Worm (Caenorhabditis elegans) whole organism, mixed stage, embryonic: ENCODE results near the gene Y69A2AR.32.
A peak's percentile ranks its signal among the peaks of the same experiment; 100 is the strongest.

Source experiments
- M03D4.4 ChIP-seq: sonication (generic microtip); optimal IDR thresholded peaks from 2 replicates; lab custom pipeline; 2017; ENCODE audit warnings: mild to moderate bottlenecking, missing genetic modification characterization, missing compliant biosample characterization
- bed-3 ChIP-seq: fragments of 200-800 bp; sonication (Bioruptor generic); optimal IDR thresholded peaks from 3 replicates; lab custom pipeline; 2018; ENCODE audit warnings: mild to moderate bottlenecking, missing genetic modification characterization, moderate library complexity, missing compliant biosample characterization
- ceh-39 ChIP-seq: fragments of 150-350 bp; optimal IDR thresholded peaks from 2 replicates; lab custom pipeline; 2014; ENCODE audit warnings: missing biosample characterization, missing genetic modification characterization
- ceh-43 ChIP-seq: fragments of 200-800 bp; sonication (Bioruptor generic); optimal IDR thresholded peaks from 2 replicates; lab custom pipeline; 2018; ENCODE audit warnings: mild to moderate bottlenecking, missing genetic modification characterization, moderate library complexity, missing compliant biosample characterization
- ceh-83 ChIP-seq: fragments of 200-800 bp; sonication (Bioruptor generic); optimal IDR thresholded peaks from 2 replicates; lab custom pipeline; 2018; ENCODE audit warnings: mild to moderate bottlenecking, missing genetic modification characterization, missing compliant biosample characterization
- ces-1 ChIP-seq: fragments of 150-350 bp; optimal IDR thresholded peaks from 2 replicates; lab custom pipeline; 2014; ENCODE audit warnings: missing biosample characterization, missing genetic modification reagents, missing genetic modification characterization
- cnd-1 ChIP-seq: fragments of 200-800 bp; sonication (Bioruptor generic); optimal IDR thresholded peaks from 2 replicates; lab custom pipeline; 2018; ENCODE audit warnings: mild to moderate bottlenecking, missing genetic modification characterization, missing compliant biosample characterization
- drap-1 ChIP-seq: fragments of 200-800 bp; sonication (Bioruptor generic); optimal IDR thresholded peaks from 3 replicates; lab custom pipeline; 2018; ENCODE audit warnings: mild to moderate bottlenecking, missing genetic modification characterization, missing compliant biosample characterization
- elt-1 ChIP-seq: sonication (generic microtip); optimal IDR thresholded peaks from 2 replicates; lab custom pipeline; 2017; ENCODE audit warnings: missing genetic modification characterization, mild to moderate bottlenecking, missing compliant biosample characterization, antibody characterized with exemption, moderate library complexity, borderline replicate concordance; ENCODE audit not compliant: insufficient read depth
- elt-3 ChIP-seq: fragments of 150-350 bp; optimal IDR thresholded peaks from 2 replicates; lab custom pipeline; 2014; ENCODE audit warnings: missing biosample characterization, missing genetic modification characterization
- ham-2 ChIP-seq: fragments of 200-800 bp; sonication (Bioruptor generic); optimal IDR thresholded peaks from 2 replicates; lab custom pipeline; 2018; ENCODE audit warnings: mild to moderate bottlenecking, missing genetic modification characterization, missing compliant biosample characterization
- hlh-1 ChIP-seq: fragments of 150-350 bp; optimal IDR thresholded peaks from 2 replicates; lab custom pipeline; 2014; ENCODE audit warnings: missing biosample characterization, missing genetic modification reagents, missing genetic modification characterization
- lin-13 ChIP-seq: fragments of 150-350 bp; optimal IDR thresholded peaks from 2 replicates; lab custom pipeline; 2014; ENCODE audit warnings: missing biosample characterization, missing genetic modification characterization
- lin-32 ChIP-seq: fragments of 200-800 bp; sonication (Bioruptor generic); optimal IDR thresholded peaks from 2 replicates; lab custom pipeline; 2018; ENCODE audit warnings: mild to moderate bottlenecking, missing genetic modification characterization, missing compliant biosample characterization
- lsy-2 ChIP-seq: fragments of 150-350 bp; optimal IDR thresholded peaks from 2 replicates; lab custom pipeline; 2014; ENCODE audit warnings: missing biosample characterization, missing genetic modification characterization
- mab-5 ChIP-seq: fragments of 150-350 bp; optimal IDR thresholded peaks from 2 replicates; lab custom pipeline; 2014; ENCODE audit warnings: missing biosample characterization, missing genetic modification characterization
- mep-1 ChIP-seq: fragments of 150-350 bp; optimal IDR thresholded peaks from 2 replicates; lab custom pipeline; 2017; ENCODE audit warnings: missing biosample characterization, missing genetic modification reagents, missing genetic modification characterization, inconsistent platforms
- mls-2 ChIP-seq: sonication (generic microtip); optimal IDR thresholded peaks from 2 replicates; lab custom pipeline; 2016; ENCODE audit warnings: mild to moderate bottlenecking, missing genetic modification characterization, moderate library complexity, missing compliant biosample characterization
- nhr-12 ChIP-seq: fragments of 150-350 bp; optimal IDR thresholded peaks from 2 replicates; lab custom pipeline; 2014; ENCODE audit warnings: missing biosample characterization, missing genetic modification characterization
- nhr-2 ChIP-seq: fragments of 150-350 bp; optimal IDR thresholded peaks from 2 replicates; lab custom pipeline; 2014; ENCODE audit warnings: missing biosample characterization, missing genetic modification characterization
- nhr-237 ChIP-seq: fragments of 150-350 bp; optimal IDR thresholded peaks from 2 replicates; lab custom pipeline; 2014; ENCODE audit warnings: missing biosample characterization, missing genetic modification characterization
- nhr-76 ChIP-seq: sonication (generic microtip); optimal IDR thresholded peaks from 2 replicates; lab custom pipeline; 2017; ENCODE audit warnings: missing biosample characterization, missing genetic modification characterization
- pha-4 ChIP-seq: fragments of 150-350 bp; optimal IDR thresholded peaks from 2 replicates; lab custom pipeline; 2018; ENCODE audit warnings: missing biosample characterization, missing genetic modification reagents, missing genetic modification characterization
- sem-2 ChIP-seq: fragments of 200-800 bp; sonication (Bioruptor generic); optimal IDR thresholded peaks from 2 replicates; lab custom pipeline; 2018; ENCODE audit warnings: mild to moderate bottlenecking, missing genetic modification characterization, missing compliant biosample characterization
- tbx-8 ChIP-seq: fragments of 200-800 bp; sonication (Bioruptor generic); optimal IDR thresholded peaks from 2 replicates; lab custom pipeline; 2018; ENCODE audit warnings: mild to moderate bottlenecking, missing genetic modification characterization, moderate library complexity, missing compliant biosample characterization
- unc-120 ChIP-seq: sonication (generic microtip); optimal IDR thresholded peaks from 2 replicates; lab custom pipeline; 2017; ENCODE audit warnings: missing genetic modification characterization, missing compliant biosample characterization; ENCODE audit not compliant: poor library complexity, severe bottlenecking
- unc-39 ChIP-seq: fragments of 150-350 bp; optimal IDR thresholded peaks from 2 replicates; lab custom pipeline; 2014; ENCODE audit warnings: missing biosample characterization, missing genetic modification characterization
- ztf-11 ChIP-seq: fragments of 150-350 bp; optimal IDR thresholded peaks from 2 replicates; lab custom pipeline; 2014; ENCODE audit warnings: missing biosample characterization, missing genetic modification characterization

Y69A2AR.32 gene

ce11 chrIV:2607513-2608101 lies 2.6 kb upstream of the Y69A2AR.32 start, which contains the start of gene vamp-7:
Gene vamp-7, plus strand, starts transcription at chrIV:2608051.
- TF ChIP-seq nhr-76 (tag; lab: Kevin White, UChicago) (no peak), sem-2 (GFP tag; lab: Kevin White, UChicago) (no peak), cnd-1 (tag; lab: Kevin White, UChicago) (no peak), ceh-83 (no peak), elt-3 (tag; lab: Kevin White, UChicago) (no peak), ceh-39 (tag; lab: Kevin White, UChicago) (no peak), ces-1 (GFP tag; lab: Kevin White, UChicago) (no peak), elt-1 (tag; lab: Kevin White, UChicago) (no peak)

DNA sequence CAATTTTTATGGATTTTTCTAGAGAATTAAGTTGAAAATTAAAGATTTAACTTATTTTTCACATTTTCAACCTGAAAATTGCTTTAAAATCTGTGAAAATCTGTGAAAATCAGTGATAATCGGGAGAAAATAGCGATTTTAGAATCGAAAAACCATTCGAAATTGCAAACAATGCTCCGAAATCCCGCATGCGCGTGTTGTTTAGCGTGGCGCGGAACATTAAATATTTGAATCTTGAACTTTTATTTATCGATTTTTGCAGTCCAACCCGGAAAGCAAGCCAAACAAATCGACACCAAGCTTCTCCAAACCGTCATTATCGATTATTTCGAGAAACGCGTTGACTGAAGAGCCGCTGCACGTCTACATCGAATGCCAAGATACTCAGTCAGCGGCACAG lies 738 bp downstream of the Y69A2AR.32 start:
- TF ChIP-seq lin-13 (tag; lab: Kevin White, UChicago) = no peak
- TF ChIP-seq, all 35 proteins: peak for 0

DNA sequence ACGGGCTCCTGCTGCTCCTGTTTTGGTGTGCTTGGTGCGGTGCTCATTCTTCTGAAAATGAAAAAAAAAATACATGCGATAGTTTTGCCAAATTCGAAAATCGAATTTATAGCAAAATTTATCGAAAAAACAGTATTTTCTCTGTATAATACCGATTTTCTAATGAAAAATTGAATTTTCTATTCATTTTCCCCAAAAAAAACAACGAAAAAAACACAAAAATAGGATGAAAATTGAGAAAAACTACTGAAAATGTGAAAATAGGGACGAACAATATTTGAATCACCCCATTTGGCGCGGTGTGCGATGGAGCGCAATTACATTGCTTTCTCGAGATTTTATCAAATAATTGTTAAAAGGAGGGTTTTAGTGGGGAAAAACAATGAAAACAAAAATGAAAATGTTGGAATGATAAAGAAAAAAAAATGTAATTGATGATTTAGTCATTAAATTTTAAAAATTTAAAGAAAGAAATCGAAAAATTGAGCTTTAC lies 2.8 kb downstream of the Y69A2AR.32 start, which contains the start of gene Y69A2AR.28:
Gene Y69A2AR.28 (minus strand): TSS at position 51 of the 493 bp plus-strand sequence.
- TF ChIP-seq drap-1 (GFP tag; lab: Kevin White, UChicago) (no peak), unc-120 (peak; percentile 88), unc-39 (no peak), nhr-12 (tag; lab: Kevin White, UChicago) (no peak), M03D4.4 (no peak), lsy-2 (tag; lab: Kevin White, UChicago) (no peak)

DNA sequence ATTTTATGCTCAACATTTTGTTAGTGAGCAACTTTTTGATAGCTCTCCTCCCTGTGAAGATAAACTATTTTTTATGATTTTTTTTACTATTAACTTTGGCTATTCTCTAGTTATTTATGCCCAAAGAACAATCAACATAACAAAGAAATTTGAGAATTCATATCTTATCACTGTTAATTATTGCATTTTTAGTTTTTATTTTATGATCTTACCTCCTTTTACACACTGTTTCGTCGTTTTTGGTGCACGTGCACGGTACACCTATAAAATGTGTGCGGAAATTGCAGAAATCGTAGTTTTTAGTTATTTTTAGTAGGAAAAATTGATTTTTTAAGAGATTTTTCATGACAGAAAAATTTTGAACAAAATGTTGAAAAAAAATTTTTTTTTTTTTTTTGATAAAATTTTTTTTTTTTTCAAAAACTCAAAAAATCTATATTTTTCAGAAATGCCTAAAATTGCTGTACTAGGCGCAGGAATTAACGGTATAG lies 3.6 kb downstream of the Y69A2AR.32 start, which contains the start of gene daao-1:
Gene daao-1 (plus strand): TSS at position 441 of the 491 bp plus-strand sequence.
- TF ChIP-seq ceh-39 (tag; lab: Kevin White, UChicago) (no peak), sem-2 (GFP tag; lab: Kevin White, UChicago) (no peak), ztf-11 (tag; lab: Kevin White, UChicago) (no peak), nhr-237 (tag; lab: Kevin White, UChicago) (no peak), mep-1 (tag; lab: Kevin White, UChicago) (no peak)
- TF ChIP-seq, all 35 proteins: peak for 0

DNA sequence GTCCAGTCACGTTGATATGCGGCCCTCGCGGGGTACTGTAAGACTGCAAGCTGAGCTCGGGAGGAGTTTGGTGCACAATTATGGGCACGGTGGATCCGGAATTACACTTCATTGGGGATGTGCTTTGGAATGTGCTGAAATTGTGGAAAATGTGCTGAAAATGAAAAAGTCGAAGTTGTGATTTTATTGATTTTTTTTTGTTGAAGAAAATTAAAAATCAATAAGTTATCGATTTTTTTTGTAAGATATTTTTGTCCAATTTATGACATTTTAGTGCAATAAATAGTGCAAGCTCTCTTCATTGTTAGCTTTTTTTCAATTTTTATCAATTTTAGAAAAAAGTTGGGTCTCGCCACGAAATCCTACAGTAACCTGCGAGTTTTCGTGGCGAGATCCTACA lies 6.6 kb downstream of the Y69A2AR.32 start:
- TF ChIP-seq unc-120 = no peak
- TF ChIP-seq tbx-8 (GFP tag; lab: Kevin White, UChicago) = no peak
- no peak for TF ChIP-seq nhr-2 (tag; lab: Kevin White, UChicago)
- no peak for TF ChIP-seq elt-3 (tag; lab: Kevin White, UChicago)
- no peak for TF ChIP-seq pha-4 (tag; lab: Kevin White, UChicago)
- TF ChIP-seq elt-1 (tag; lab: Kevin White, UChicago) = no peak
- TF ChIP-seq cnd-1 (tag; lab: Kevin White, UChicago) = no peak
- no peak for TF ChIP-seq mls-2 (tag; lab: Kevin White, UChicago)
- TF ChIP-seq lin-32 = no peak
- TF ChIP-seq ceh-43 (GFP tag; lab: Kevin White, UChicago) = no peak
- TF ChIP-seq ham-2 (GFP tag; lab: Kevin White, UChicago) = no peak
- no peak for TF ChIP-seq M03D4.4
- TF ChIP-seq mab-5 = no peak
- TF ChIP-seq lsy-2 (tag; lab: Kevin White, UChicago) = no peak
- no peak for TF ChIP-seq unc-39
- TF ChIP-seq hlh-1 = no peak

DNA sequence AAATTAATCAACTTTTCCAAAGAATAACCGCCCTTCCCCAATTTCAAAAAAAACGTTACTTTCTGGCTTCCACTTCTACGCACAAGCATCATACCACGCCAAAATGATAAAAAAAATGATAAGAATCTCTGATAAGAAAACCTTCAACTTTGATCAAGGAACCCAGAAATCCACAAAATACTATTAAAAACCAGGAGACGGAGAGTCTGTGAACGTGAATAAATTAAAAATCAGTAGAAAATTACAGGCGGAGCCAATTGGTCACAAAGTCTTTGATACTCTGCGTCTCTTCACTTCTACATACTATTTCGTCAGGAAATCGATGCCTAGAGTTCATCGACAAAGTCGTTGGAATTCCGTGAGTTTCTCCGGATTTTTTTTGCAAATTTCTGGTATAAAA lies 8.4 kb downstream of the Y69A2AR.32 start, which contains the start of gene smf-3:
Gene smf-3 (plus strand): TSS at position 259 of the 400 bp plus-strand sequence.
- TF ChIP-seq unc-39 (no peak), ceh-39 (tag; lab: Kevin White, UChicago) (no peak), lin-13 (tag; lab: Kevin White, UChicago) (no peak), mls-2 (tag; lab: Kevin White, UChicago) (no peak), nhr-12 (tag; lab: Kevin White, UChicago) (no peak), mep-1 (tag; lab: Kevin White, UChicago) (no peak), bed-3 (GFP tag; lab: Kevin White, UChicago) (no peak), pha-4 (tag; lab: Kevin White, UChicago) (no peak), nhr-76 (tag; lab: Kevin White, UChicago) (no peak), drap-1 (GFP tag; lab: Kevin White, UChicago) (no peak), ceh-83 (no peak)
